Fruit fly (Drosophila melanogaster): ENCODE results near the gene Arl1.

DNA sequence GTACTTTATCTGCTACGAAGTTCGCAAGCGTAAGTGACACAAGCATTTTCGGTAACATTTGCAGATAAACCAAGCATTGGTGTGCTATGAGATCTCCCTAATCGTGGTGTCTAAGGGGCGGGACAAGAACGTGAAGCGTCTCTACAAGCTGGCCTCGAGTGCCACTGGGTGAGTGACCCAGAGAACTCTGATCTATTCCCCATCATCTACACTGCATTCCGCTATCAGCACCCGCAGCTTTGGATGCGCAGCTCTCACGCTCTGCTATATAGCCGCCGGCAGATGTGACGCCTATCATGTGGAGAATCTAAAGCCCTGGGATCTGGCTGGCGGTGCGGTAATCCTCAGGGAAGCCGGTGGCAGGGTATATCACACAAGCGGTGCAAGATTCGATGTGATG, 3.7 kb upstream of the Arl1 start:
- TF ChIP-seq Hr78 (GFP tag; optimal IDR thresholded peaks at IDR 0.05) (peak in 1 of 2 experiments; percentile 16), CG11456 (GFP tag; IDR thresholded peaks at IDR 0.05) (no peak), cg (GFP tag; optimal IDR thresholded peaks at IDR 0.05) (no peak), h (optimal IDR thresholded peaks at IDR 0.05) (no peak), otp (GFP tag; IDR thresholded peaks at IDR 0.05) (no peak), br (optimal IDR thresholded peaks at IDR 0.05) (no peak), CG4707 (GFP tag; optimal IDR thresholded peaks at IDR 0.05) (no peak), Sin3A (optimal IDR thresholded peaks at IDR 0.05) (no peak), crol (GFP tag; IDR thresholded peaks at IDR 0.05) (no peak), Hey (tag; optimal IDR thresholded peaks at IDR 0.05) (no peak), fu2 (GFP tag; optimal IDR thresholded peaks at IDR 0.05) (no peak), CG6854 (GFP tag; optimal IDR thresholded peaks at IDR 0.05) (no peak)
